Fruit fly (Drosophila melanogaster): ENCODE results near the gene sl.

Gene sl

DNA sequence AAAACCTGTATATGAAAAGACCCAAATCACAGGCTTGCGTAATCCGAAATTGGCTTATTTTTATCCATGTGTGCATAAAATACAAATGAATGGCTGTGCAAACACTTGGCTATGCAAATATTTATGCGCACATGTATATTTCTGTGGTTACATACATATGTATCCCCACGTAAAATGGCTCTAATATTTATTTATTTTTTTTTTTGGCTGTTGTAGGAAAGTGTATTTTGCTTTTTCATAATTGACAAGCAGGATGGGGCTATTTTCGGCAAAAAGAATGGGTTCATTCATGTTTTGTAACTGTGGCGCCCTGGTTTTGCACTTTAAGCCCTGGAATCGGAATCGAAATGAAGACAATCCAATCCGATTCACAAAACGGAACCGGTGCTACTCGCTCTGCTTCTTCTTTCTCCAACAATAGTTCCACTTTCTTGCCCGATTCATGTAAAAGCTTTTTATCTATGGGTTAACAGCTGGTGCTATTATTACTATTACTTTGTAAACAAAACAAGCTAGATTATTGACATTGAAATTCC lies 14.9 kb upstream of the sl start (continued):
- TF ChIP-seq inv (GFP tag; IDR thresholded peaks at IDR 0.05; ENCODE audit: partially characterized antibody) (no peak), CG12155 (GFP tag; optimal IDR thresholded peaks at IDR 0.05) (peak; percentile 98), CG11696 (GFP tag; IDR thresholded peaks at IDR 0.05) (peak; percentile 64; the same call in 1 of the 2 replicates), CG14014 (GFP tag; IDR thresholded peaks at IDR 0.05) (peak; percentile 73; the same call in 1 of the 2 replicates), CG30431 (GFP tag; optimal IDR thresholded peaks at IDR 0.05) (peak; percentile 16), nerfin-1 (tag; optimal IDR thresholded peaks at IDR 0.05) (no peak), chn (GFP tag; optimal IDR thresholded peaks at IDR 0.05) (peak; percentile 77), mirr (GFP tag; optimal IDR thresholded peaks at IDR 0.05) (no peak), CG17361 (GFP tag; IDR thresholded peaks at IDR 0.05) (peak; percentile 66), scrt (GFP tag; optimal IDR thresholded peaks at IDR 0.05) (peak; percentile 49), run (tag; optimal IDR thresholded peaks at IDR 0.05) (peak; percentile 10), otp (GFP tag; IDR thresholded peaks at IDR 0.05) (peak; percentile 78; the same call in 2 of the 3 replicates), Sox100B (GFP tag; optimal IDR thresholded peaks at IDR 0.05) (peak; percentile 47), CG18599 (GFP tag; optimal IDR thresholded peaks at IDR 0.05) (peak; percentile 82), grau (tag; optimal IDR thresholded peaks at IDR 0.05) (peak; percentile 54), ash1 (GFP tag; optimal IDR thresholded peaks at IDR 0.05) (no peak), danr (GFP tag; IDR thresholded peaks at IDR 0.05) (0 out of 2 replicates have a peak, but pooled peaks have one; percentile 42), nau (GFP tag; optimal IDR thresholded peaks at IDR 0.05) (peak; percentile 38), hkb (optimal IDR thresholded peaks at IDR 0.05) (no peak), hkb (GFP tag; IDR thresholded peaks at IDR 0.05) (peak; percentile 88), Oaz (GFP tag; IDR thresholded peaks at IDR 0.05) (no peak; the same call in 1 of the 2 replicates), CG33213 (GFP tag; optimal IDR thresholded peaks at IDR 0.05) (peak; percentile 62), bcd (GFP tag; optimal IDR thresholded peaks at IDR 0.05) (peak; percentile 75), CG16779 (GFP tag; IDR thresholded peaks at IDR 0.05) (peak; percentile 73), CG6254 (GFP tag; optimal IDR thresholded peaks at IDR 0.05) (peak; percentile 42), Atf-2 (GFP tag; optimal IDR thresholded peaks at IDR 0.05) (peak; percentile 71), CG15073 (GFP tag; optimal IDR thresholded peaks at IDR 0.05) (no peak), CG7963 (GFP tag; IDR thresholded peaks at IDR 0.05; ENCODE audit: partially characterized antibody) (no peak), zfh1 (GFP tag; IDR thresholded peaks at IDR 0.05) (peak; percentile 78), ara (GFP tag; IDR thresholded peaks at IDR 0.05) (peak; percentile 71), Myb (GFP tag; optimal IDR thresholded peaks at IDR 0.05) (peak; percentile 48), croc (GFP tag; conservative IDR thresholded peaks at IDR 0.05) (peak; percentile 20; the same call in 1 of the 3 replicates), twi (tag; optimal IDR thresholded peaks at IDR 0.05) (no peak), C15 (GFP tag; IDR thresholded peaks at IDR 0.05) (peak; percentile 55; the same call in 1 of the 3 replicates), CG14050 (GFP tag; IDR thresholded peaks at IDR 0.05) (peak; percentile 55; the same call in 2 of the 3 replicates), CG4730 (GFP tag; IDR thresholded peaks at IDR 0.05) (peak; percentile 59), seq (GFP tag; IDR thresholded peaks at IDR 0.05) (peak; percentile 78), Dad (GFP tag; optimal IDR thresholded peaks at IDR 0.05) (peak; percentile 75), wdn (GFP tag; IDR thresholded peaks at IDR 0.05) (peak; percentile 71), CG43689 (GFP tag; IDR thresholded peaks at IDR 0.05) (no peak), CG16863 (GFP tag; optimal IDR thresholded peaks at IDR 0.05) (peak; percentile 66), NfI (GFP tag; optimal IDR thresholded peaks at IDR 0.05) (peak; percentile 78), vvl (GFP tag; IDR thresholded peaks at IDR 0.05) (peak; percentile 90), NC2α (GFP tag; optimal IDR thresholded peaks at IDR 0.05) (no peak), CG6791 (GFP tag; IDR thresholded peaks at IDR 0.05; ENCODE audit: partially characterized antibody) (no peak), CG13894 (tag; optimal IDR thresholded peaks at IDR 0.05) (peak; percentile 78), h (optimal IDR thresholded peaks at IDR 0.05) (no peak), slbo (GFP tag; IDR thresholded peaks at IDR 0.05) (peak; percentile 86), CG2202 (tag; optimal IDR thresholded peaks at IDR 0.05) (peak; percentile 17), ap (GFP tag; IDR thresholded peaks at IDR 0.05) (peak; percentile 63), az2 (GFP tag; optimal IDR thresholded peaks at IDR 0.05) (peak; percentile 73), luna (GFP tag; optimal IDR thresholded peaks at IDR 0.05) (peak; percentile 30)

Data from whole organism, embryonic.